Fruit fly (Drosophila melanogaster): ENCODE measurements around the gene CG31819.

DNA sequence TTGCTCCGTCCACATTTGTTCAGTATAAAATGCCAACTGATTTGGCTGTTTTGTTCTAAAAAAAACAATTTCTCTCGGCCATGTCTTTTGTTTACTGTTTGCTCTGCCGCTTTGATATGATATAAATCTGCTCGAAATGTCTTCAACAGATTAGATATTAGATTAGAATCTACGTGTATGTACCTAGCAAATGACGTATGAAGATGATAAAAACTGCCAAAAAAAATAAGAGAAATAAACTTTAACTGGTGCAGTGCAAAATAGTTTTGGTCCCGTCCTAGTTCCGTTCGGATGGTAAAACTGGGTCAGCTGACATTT, 44.8 kb downstream of the CG31819 start:
- TF ChIP-seq psq (optimal IDR thresholded peaks at IDR 0.05) (no peak), h (optimal IDR thresholded peaks at IDR 0.05) (no peak)

Data from Kc167 (cell line).